Worm (Caenorhabditis elegans) whole organism, L2 larva: ENCODE measurements around the gene W10G11.19.

Experiments
- C34F6.9 ChIP-seq: fragments of 150-350 bp; optimal IDR thresholded peaks from 2 replicates; lab custom pipeline; 2014; ENCODE audit warnings: missing biosample characterization, missing genetic modification characterization
- F13H6.1 ChIP-seq: sonication (generic microtip); optimal IDR thresholded peaks from 2 replicates; lab custom pipeline; 2016; ENCODE audit warnings: missing genetic modification characterization, missing compliant biosample characterization
- R02D3.7 ChIP-seq: fragments of 150-350 bp; optimal IDR thresholded peaks from 2 replicates; lab custom pipeline; 2014; ENCODE audit warnings: missing biosample characterization, missing genetic modification characterization
- Y55F3AM.14 ChIP-seq: fragments of 200-800 bp; sonication (Bioruptor generic); optimal IDR thresholded peaks from 2 replicates; lab custom pipeline; 2018; ENCODE audit warnings: mild to moderate bottlenecking, missing genetic modification characterization, missing compliant biosample characterization
- ZK546.5 ChIP-seq: sonication (generic microtip); optimal IDR thresholded peaks from 2 replicates; lab custom pipeline; 2017; ENCODE audit warnings: missing biosample characterization, missing genetic modification characterization
- alr-1 ChIP-seq: fragments of 150-350 bp; optimal IDR thresholded peaks from 2 replicates; lab custom pipeline; 2014; ENCODE audit warnings: missing biosample characterization, missing genetic modification characterization
- aly-2 ChIP-seq: fragments of 150-350 bp; optimal IDR thresholded peaks from 2 replicates; lab custom pipeline; 2014; ENCODE audit warnings: missing biosample characterization, missing genetic modification characterization
- ama-1 ChIP-seq: fragments of 150-350 bp; optimal IDR thresholded peaks from 2 replicates; lab custom pipeline; 2018; ENCODE audit warnings: inconsistent platforms
- blmp-1 ChIP-seq: sonication (generic microtip); optimal IDR thresholded peaks from 2 replicates; lab custom pipeline; 2017; ENCODE audit warnings: missing genetic modification characterization, mild to moderate bottlenecking, missing compliant biosample characterization, antibody characterized with exemption, moderate library complexity; ENCODE audit not compliant: insufficient read depth
- ceh-16 ChIP-seq: fragments of 150-350 bp; optimal IDR thresholded peaks from 2 replicates; lab custom pipeline; 2014; ENCODE audit warnings: missing biosample characterization, missing genetic modification characterization
- ceh-82 ChIP-seq: fragments of 150-350 bp; optimal IDR thresholded peaks from 2 replicates; lab custom pipeline; 2014; ENCODE audit warnings: missing biosample characterization, missing genetic modification characterization
- crh-2 ChIP-seq: sonication (generic microtip); optimal IDR thresholded peaks from 2 replicates; lab custom pipeline; 2017; ENCODE audit warnings: missing biosample characterization, missing genetic modification characterization
- dmd-4 ChIP-seq: sonication (generic microtip); optimal IDR thresholded peaks from 2 replicates; lab custom pipeline; 2017; ENCODE audit warnings: missing biosample characterization, missing genetic modification characterization
- egl-27 ChIP-seq: sonication (generic microtip); optimal IDR thresholded peaks from 3 replicates; lab custom pipeline; 2017; ENCODE audit warnings: missing biosample characterization, missing genetic modification reagents, missing genetic modification characterization
- elt-1 ChIP-seq: fragments of 150-350 bp; optimal IDR thresholded peaks from 2 replicates; lab custom pipeline; 2014; ENCODE audit warnings: missing biosample characterization, missing genetic modification characterization
- elt-3 ChIP-seq: sonication (generic microtip); optimal IDR thresholded peaks from 2 replicates; lab custom pipeline; 2017; ENCODE audit warnings: missing biosample characterization, missing genetic modification characterization
- fos-1 ChIP-seq: fragments of 150-350 bp; optimal IDR thresholded peaks from 2 replicates; lab custom pipeline; 2014; ENCODE audit warnings: missing biosample characterization, missing genetic modification characterization
- gmeb-1 ChIP-seq: fragments of 150-350 bp; optimal IDR thresholded peaks from 2 replicates; lab custom pipeline; 2014; ENCODE audit warnings: missing biosample characterization, missing genetic modification characterization
- lin-11 ChIP-seq: fragments of 150-350 bp; sonication (generic microtip); optimal IDR thresholded peaks from 2 replicates; lab custom pipeline; 2014; ENCODE audit warnings: missing biosample characterization, missing genetic modification characterization, inconsistent platforms, mixed read lengths
- lin-13 ChIP-seq: fragments of 150-350 bp; optimal IDR thresholded peaks from 2 replicates; lab custom pipeline; 2014; ENCODE audit warnings: missing biosample characterization, missing genetic modification reagents, missing genetic modification characterization
- lin-39 ChIP-seq: fragments of 150-350 bp; optimal IDR thresholded peaks from 2 replicates; lab custom pipeline; 2014; ENCODE audit warnings: missing biosample characterization, missing genetic modification reagents, missing genetic modification characterization
- lsy-2 ChIP-seq, 2 experiments: fragments of 150-350 bp in 1 of 2; sonication (generic microtip) in 1 of 2; optimal IDR thresholded peaks; 2 replicates each; lab custom pipeline; 2014 to 2017; ENCODE audit warnings: missing biosample characterization in 2 of 2, missing genetic modification characterization in 2 of 2
- mab-5 ChIP-seq: fragments of 150-350 bp; optimal IDR thresholded peaks from 2 replicates; lab custom pipeline; 2014; ENCODE audit warnings: missing biosample characterization, missing genetic modification characterization
- mbf-1 ChIP-seq: sonication (generic microtip); optimal IDR thresholded peaks from 2 replicates; lab custom pipeline; 2017; ENCODE audit warnings: missing biosample characterization, missing genetic modification characterization
- mdl-1 ChIP-seq, 2 experiments: fragments of 150-350 bp in 1 of 2; sonication (generic microtip) in 1 of 2; optimal IDR thresholded peaks; 2 replicates each; lab custom pipeline; 2017; ENCODE audit warnings: missing biosample characterization in 2 of 2, missing genetic modification characterization in 2 of 2
- nhr-10 ChIP-seq: sonication (generic microtip); optimal IDR thresholded peaks from 2 replicates; lab custom pipeline; 2017; ENCODE audit warnings: missing biosample characterization, missing genetic modification characterization
- nhr-11 ChIP-seq: fragments of 150-350 bp; optimal IDR thresholded peaks from 2 replicates; lab custom pipeline; 2014; ENCODE audit warnings: missing biosample characterization, missing genetic modification characterization
- nhr-12 ChIP-seq: fragments of 150-350 bp; optimal IDR thresholded peaks from 2 replicates; lab custom pipeline; 2014; ENCODE audit warnings: missing biosample characterization, missing genetic modification characterization
- nhr-129 ChIP-seq: fragments of 150-350 bp; optimal IDR thresholded peaks from 2 replicates; lab custom pipeline; 2014; ENCODE audit warnings: missing biosample characterization, missing genetic modification characterization
- nhr-21 ChIP-seq: fragments of 150-350 bp; optimal IDR thresholded peaks from 2 replicates; lab custom pipeline; 2014; ENCODE audit warnings: missing biosample characterization, missing genetic modification characterization
- nhr-23 ChIP-seq: fragments of 150-350 bp; optimal IDR thresholded peaks from 2 replicates; lab custom pipeline; 2014; ENCODE audit warnings: missing biosample characterization, missing genetic modification reagents, missing genetic modification characterization
- nhr-237 ChIP-seq: fragments of 150-350 bp; optimal IDR thresholded peaks from 2 replicates; lab custom pipeline; 2014; ENCODE audit warnings: missing biosample characterization, missing genetic modification characterization
- nhr-25 ChIP-seq: fragments of 150-350 bp; sonication (generic microtip); optimal IDR thresholded peaks from 3 replicates; lab custom pipeline; 2014; ENCODE audit warnings: missing biosample characterization, missing genetic modification characterization
- nhr-6 ChIP-seq: fragments of 150-350 bp; optimal IDR thresholded peaks from 2 replicates; lab custom pipeline; 2014; ENCODE audit warnings: missing biosample characterization, missing genetic modification characterization
- nhr-77 ChIP-seq: fragments of 150-350 bp; optimal IDR thresholded peaks from 2 replicates; lab custom pipeline; 2014; ENCODE audit warnings: missing biosample characterization, missing genetic modification characterization
- peb-1 ChIP-seq: fragments of 150-350 bp; optimal IDR thresholded peaks from 2 replicates; lab custom pipeline; 2014; ENCODE audit warnings: missing biosample characterization, missing genetic modification characterization
- sem-4 ChIP-seq: fragments of 150-350 bp; optimal IDR thresholded peaks from 2 replicates; lab custom pipeline; 2014; ENCODE audit warnings: missing biosample characterization, missing genetic modification reagents, missing genetic modification characterization
- skn-1 ChIP-seq: sonication (generic microtip); optimal IDR thresholded peaks from 2 replicates; lab custom pipeline; 2017; ENCODE audit warnings: missing biosample characterization, missing genetic modification characterization
- sma-3 ChIP-seq: sonication (generic microtip); optimal IDR thresholded peaks from 2 replicates; lab custom pipeline; 2016; ENCODE audit warnings: missing genetic modification reagents, missing genetic modification characterization, missing compliant biosample characterization
- sma-9 ChIP-seq, 2 experiments: fragments of 150-350 bp in 1 of 2; sonication (generic microtip) in 1 of 2; optimal IDR thresholded peaks; 2 replicates each; lab custom pipeline; 2014 to 2016; ENCODE audit warnings: missing genetic modification characterization in 2 of 2, mild to moderate bottlenecking in 1 of 2, missing biosample characterization in 1 of 2, missing compliant biosample characterization in 1 of 2, missing genetic modification reagents in 1 of 2, moderate library complexity in 1 of 2
- snpc-4 ChIP-seq: fragments of 150-350 bp; optimal IDR thresholded peaks from 2 replicates; lab custom pipeline; 2014; ENCODE audit warnings: missing biosample characterization, missing genetic modification characterization
- unc-39 ChIP-seq: fragments of 150-350 bp; optimal IDR thresholded peaks from 2 replicates; lab custom pipeline; 2014; ENCODE audit warnings: missing biosample characterization, missing genetic modification characterization
- unc-55 ChIP-seq: fragments of 150-350 bp; sonication (generic microtip); optimal IDR thresholded peaks from 3 replicates; lab custom pipeline; 2014; ENCODE audit warnings: missing biosample characterization, missing genetic modification reagents, missing genetic modification characterization
- unc-62 ChIP-seq: fragments of 150-350 bp; optimal IDR thresholded peaks from 2 replicates; lab custom pipeline; 2014; ENCODE audit warnings: missing biosample characterization, missing genetic modification reagents, missing genetic modification characterization
- zag-1 ChIP-seq: fragments of 150-350 bp; optimal IDR thresholded peaks from 2 replicates; lab custom pipeline; 2014; ENCODE audit warnings: missing biosample characterization, missing genetic modification characterization
- ztf-1 ChIP-seq: fragments of 200-800 bp; sonication (Bioruptor generic); conservative IDR thresholded peaks from 2 replicates; pipeline ENCODE4 v1.3.6; 2022; ENCODE audit warnings: missing genetic modification characterization, missing compliant biosample characterization
- ztf-11 ChIP-seq: sonication (generic microtip); optimal IDR thresholded peaks from 2 replicates; lab custom pipeline; 2017; ENCODE audit warnings: missing biosample characterization, missing genetic modification characterization
- ztf-4 ChIP-seq: fragments of 150-350 bp; optimal IDR thresholded peaks from 2 replicates; lab custom pipeline; 2014; ENCODE audit warnings: missing biosample characterization, missing genetic modification characterization

W10G11.19 gene

DNA sequence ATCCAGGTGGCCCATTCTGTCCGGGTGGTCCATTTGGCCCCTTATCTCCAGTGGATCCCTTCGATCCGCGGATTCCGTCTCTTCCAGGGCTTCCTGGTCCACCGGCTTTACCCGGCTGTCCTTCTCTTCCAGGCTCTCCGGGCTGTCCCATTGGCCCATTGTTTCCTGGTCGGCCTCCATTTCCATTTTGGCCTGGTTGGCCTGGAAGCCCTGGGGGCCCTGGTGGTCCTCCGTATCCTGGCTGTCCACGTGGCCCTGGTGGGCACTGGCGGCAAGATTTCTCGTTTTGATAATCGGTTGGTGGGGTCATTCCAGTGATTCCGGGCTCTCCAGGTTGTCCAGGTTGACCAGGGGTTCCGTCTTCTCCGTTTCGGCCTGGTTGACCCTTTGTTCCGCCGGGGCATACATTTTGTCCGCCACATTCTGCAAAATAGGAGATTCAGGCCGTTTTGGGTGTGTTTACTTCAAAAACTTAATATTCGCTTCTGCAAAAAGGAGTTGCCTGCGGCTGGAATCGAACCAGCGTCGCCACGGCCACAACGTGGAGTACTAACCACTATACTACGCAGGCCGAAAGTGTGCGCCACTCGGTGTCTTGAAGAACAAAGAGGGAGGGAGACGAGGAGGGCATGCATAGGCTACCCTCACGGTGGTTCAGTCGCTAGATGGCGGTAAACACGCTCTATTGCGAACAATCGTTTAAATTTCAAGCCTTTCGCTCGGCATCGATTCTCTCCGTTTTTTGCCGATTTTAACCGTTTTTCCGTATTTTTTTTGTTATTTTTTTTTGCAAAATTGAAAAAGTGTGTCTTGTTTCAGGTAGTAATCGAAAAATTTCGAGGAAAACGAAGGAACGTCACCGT lies 29.2 kb upstream of the W10G11.19 start, which contains the start of gene W09G10.9:
Gene W09G10.9 (plus strand): TSS at position 813 of the 863 bp plus-strand sequence.
- TF ChIP-seq skn-1 (no peak), elt-3 (tag; lab: Kevin White, UChicago) (no peak), egl-27 (tag; lab: Kevin White, UChicago) (no peak), peb-1 (no peak), C34F6.9 (tag; lab: Kevin White, UChicago) (peak; percentile 39), nhr-11 (tag; lab: Kevin White, UChicago) (no peak), ZK546.5 (tag; lab: Kevin White, UChicago) (no peak), nhr-25 (tag; lab: Kevin White, UChicago) (peak; percentile 15), nhr-237 (tag; lab: Kevin White, UChicago) (no peak), zag-1 (tag; lab: Kevin White, UChicago) (peak; percentile 64), nhr-77 (no peak), Y55F3AM.14 (GFP tag; lab: Kevin White, UChicago) (no peak), crh-2 (peak; percentile 60), F13H6.1 (tag; lab: Kevin White, UChicago) (peak; percentile 45), blmp-1 (no peak), mab-5 (tag; lab: Kevin White, UChicago) (no peak), sem-4 (tag; lab: Kevin White, UChicago) (no peak), R02D3.7 (no peak), fos-1 (tag; lab: Kevin White, UChicago) (peak; percentile 53), ztf-4 (tag; lab: Kevin White, UChicago) (no peak), nhr-6 (tag; lab: Kevin White, UChicago) (no peak), lin-39 (tag; lab: Kevin White, UChicago) (no peak), ceh-82 (no peak), nhr-129 (tag; lab: Kevin White, UChicago) (peak; percentile 66), mdl-1 (tag; optimal IDR thresholded peaks at IDR 0.05; lab: Kevin White, UChicago) (no peak), unc-39 (tag; lab: Kevin White, UChicago) (no peak), lsy-2 (tag; optimal IDR thresholded peaks at IDR 0.05; lab: Kevin White, UChicago) (peak; percentile 74 to 78), alr-1 (tag; lab: Kevin White, UChicago) (no peak), dmd-4 (tag; lab: Kevin White, UChicago) (no peak), gmeb-1 (tag; lab: Kevin White, UChicago) (no peak), ama-1 (lab: Kevin White, UChicago) (no peak), sma-3 (GFP tag; lab: Kevin White, UChicago) (peak; percentile 49), ztf-1 (no peak), mbf-1 (tag; lab: Kevin White, UChicago) (no peak), nhr-12 (tag; lab: Kevin White, UChicago) (no peak), ztf-11 (tag; lab: Kevin White, UChicago) (no peak), nhr-10 (tag; lab: Kevin White, UChicago) (no peak), lin-13 (peak; percentile 65), elt-1 (no peak), unc-62 (GFP tag; lab: Kevin White, UChicago) (no peak), ceh-16 (tag; lab: Kevin White, UChicago) (peak; percentile 24), aly-2 (tag; lab: Kevin White, UChicago) (no peak), sma-9 (GFP tag; optimal IDR thresholded peaks at IDR 0.05; lab: Kevin White, UChicago) (peak; percentile 62), sma-9 (tag; optimal IDR thresholded peaks at IDR 0.05; lab: Kevin White, UChicago) (no peak), snpc-4 (tag; lab: Kevin White, UChicago) (no peak), nhr-23 (tag; lab: Kevin White, UChicago) (no peak), nhr-21 (tag; lab: Kevin White, UChicago) (no peak), unc-55 (peak; percentile 60), lin-11 (tag; lab: Kevin White, UChicago) (peak; percentile 12)
